Worm (Caenorhabditis elegans): ENCODE measurements around the gene Y70C5A.4.

DNA sequence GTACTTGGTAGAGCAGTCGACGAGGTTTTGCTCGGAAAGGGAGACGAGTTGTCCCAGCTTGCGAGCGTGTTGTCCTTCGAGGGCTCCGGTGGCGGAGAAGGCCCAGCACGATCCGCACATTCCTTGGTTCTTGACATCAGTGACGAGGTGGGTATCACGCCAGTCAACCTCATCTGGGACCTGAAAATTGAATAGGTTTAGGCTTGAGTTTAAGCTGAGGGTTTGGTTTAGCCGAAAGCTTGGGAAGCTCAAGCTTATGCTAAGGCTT, 23.8 kb upstream of the Y70C5A.4 start:
- TF ChIP-seq nfya-1 (tag; optimal IDR thresholded peaks at IDR 0.05) = no peak
- TF ChIP-seq lin-11 (tag; optimal IDR thresholded peaks at IDR 0.05) = no peak
- no peak for TF ChIP-seq hlh-8 (tag; optimal IDR thresholded peaks at IDR 0.05)
- no peak for TF ChIP-seq ceh-48 (tag; optimal IDR thresholded peaks at IDR 0.05)
- TF ChIP-seq elt-4 (tag; optimal IDR thresholded peaks at IDR 0.05) = peak; percentile 20
- no peak for TF ChIP-seq nhr-11 (tag; optimal IDR thresholded peaks at IDR 0.05)
- no peak for TF ChIP-seq pqm-1 (tag; optimal IDR thresholded peaks at IDR 0.05)
- no peak for TF ChIP-seq npax-4 (tag; optimal IDR thresholded peaks at IDR 0.05)
- no peak for TF ChIP-seq ceh-9 (tag; optimal IDR thresholded peaks at IDR 0.05)
